Fruit fly (Drosophila melanogaster) whole organism, embryonic: ENCODE measurements around the gene IFT43.

Experiments used
- Ada2b ChIP-seq: fragments of 200-800 bp; sonication (Bioruptor generic); IDR thresholded peaks from 2 replicates; pipeline ENCODE4 v1.3.6; 2022; ENCODE audit warnings: missing biosample characterization, missing genetic modification characterization
- BtbVII ChIP-seq: fragments of 200-800 bp; sonication (Bioruptor generic); optimal IDR thresholded peaks from 3 replicates; lab custom pipeline; 2017; ENCODE audit warnings: missing biosample characterization, mild to moderate bottlenecking, missing genetic modification characterization
- CG10979 ChIP-seq: fragments of 200-800 bp; sonication (Bioruptor generic); optimal IDR thresholded peaks from 2 replicates; lab custom pipeline; 2018; ENCODE audit warnings: missing biosample characterization, mild to moderate bottlenecking, missing genetic modification characterization, moderate library complexity
- CG11695 ChIP-seq: fragments of 200-800 bp; sonication (Bioruptor generic); IDR thresholded peaks from 3 replicates; pipeline ENCODE4 v1.3.6; 2022; ENCODE audit warnings: missing biosample characterization, missing genetic modification characterization
- CG13775 ChIP-seq: fragments of 200-800 bp; sonication (Bioruptor generic); optimal IDR thresholded peaks from 3 replicates; lab custom pipeline; 2017; ENCODE audit warnings: missing biosample characterization, mild to moderate bottlenecking, missing genetic modification characterization
- CG14014 ChIP-seq: fragments of 200-800 bp; sonication (Bioruptor generic); IDR thresholded peaks from 2 replicates; pipeline ENCODE4 v1.3.6; 2022; ENCODE audit warnings: missing biosample characterization, missing genetic modification characterization
- CG14667 ChIP-seq: fragments of 200-800 bp; sonication (Bioruptor generic); IDR thresholded peaks from 2 replicates; pipeline ENCODE4 v1.3.6; 2022; ENCODE audit warnings: missing biosample characterization, missing genetic modification characterization
- CG17912 ChIP-seq: fragments of 200-800 bp; sonication (Bioruptor generic); optimal IDR thresholded peaks from 2 replicates; lab custom pipeline; 2018; ENCODE audit warnings: missing biosample characterization, mild to moderate bottlenecking, missing genetic modification characterization
- CG31388 ChIP-seq: fragments of 200-800 bp; sonication (Bioruptor generic); optimal IDR thresholded peaks from 2 replicates; lab custom pipeline; 2016; ENCODE audit warnings: missing biosample characterization, missing genetic modification characterization
- CG34422 ChIP-seq: fragments of 200-800 bp; sonication (Bioruptor generic); IDR thresholded peaks from 3 replicates; pipeline ENCODE4 v1.3.6; 2022; ENCODE audit warnings: missing biosample characterization, missing genetic modification characterization
- CG4617 ChIP-seq: fragments of 200-800 bp; sonication (Bioruptor generic); optimal IDR thresholded peaks from 3 replicates; lab custom pipeline; 2016; ENCODE audit warnings: missing biosample characterization, missing genetic modification characterization, borderline replicate concordance
- CG5180 ChIP-seq: fragments of 200-800 bp; sonication (Bioruptor generic); optimal IDR thresholded peaks from 3 replicates; lab custom pipeline; 2017; ENCODE audit warnings: missing biosample characterization, missing genetic modification characterization, mild to moderate bottlenecking, moderate library complexity, missing genetic modification reagents
- CG7357 ChIP-seq: fragments of 200-800 bp; sonication (Bioruptor generic); IDR thresholded peaks from 3 replicates; pipeline ENCODE4 v1.3.6; 2022; ENCODE audit warnings: missing biosample characterization, missing genetic modification characterization
- CG7556 ChIP-seq: fragments of 200-800 bp; sonication (Bioruptor generic); optimal IDR thresholded peaks from 2 replicates; lab custom pipeline; 2017; ENCODE audit warnings: missing biosample characterization, mild to moderate bottlenecking, missing genetic modification characterization
- CG8388 ChIP-seq: fragments of 200-800 bp; sonication (Bioruptor generic); optimal IDR thresholded peaks from 2 replicates; lab custom pipeline; 2019; ENCODE audit warnings: missing biosample characterization, mild to moderate bottlenecking, missing genetic modification characterization, moderate library complexity
- CG9437 ChIP-seq: fragments of 200-800 bp; sonication (Bioruptor generic); optimal IDR thresholded peaks from 2 replicates; lab custom pipeline; 2018; ENCODE audit warnings: missing biosample characterization, mild to moderate bottlenecking, missing genetic modification characterization
- CG9727 ChIP-seq: fragments of 200-800 bp; sonication (Bioruptor generic); optimal IDR thresholded peaks from 3 replicates; lab custom pipeline; 2017; ENCODE audit warnings: missing biosample characterization, mild to moderate bottlenecking, missing genetic modification characterization
- D19B ChIP-seq: fragments of 200-800 bp; sonication (Bioruptor generic); optimal IDR thresholded peaks from 2 replicates; lab custom pipeline; 2017; ENCODE audit warnings: missing biosample characterization, mild to moderate bottlenecking, missing genetic modification characterization
- Dref ChIP-seq: fragments of 200-800 bp; sonication (Bioruptor generic); IDR thresholded peaks from 2 replicates; pipeline ENCODE4 v1.3.6; 2022; ENCODE audit warnings: missing biosample characterization, missing genetic modification characterization
- GATAe ChIP-seq: fragments of 200-800 bp; sonication (Bioruptor generic); conservative IDR thresholded peaks from 2 replicates; pipeline ENCODE4 v1.3.6; 2022; ENCODE audit warnings: missing biosample characterization, missing genetic modification characterization
- H15 ChIP-seq: fragments of 200-800 bp; sonication (Bioruptor generic); IDR thresholded peaks from 3 replicates; pipeline ENCODE4 v1.3.6; 2022; ENCODE audit warnings: missing biosample characterization, missing genetic modification characterization
- HLH4C ChIP-seq: fragments of 200-800 bp; sonication (Bioruptor generic); IDR thresholded peaks from 3 replicates; pipeline ENCODE4 v1.3.6; 2022; ENCODE audit warnings: missing biosample characterization, missing genetic modification characterization; ENCODE audit not compliant: partially characterized antibody
- Hey ChIP-seq: fragments of 200-800 bp; sonication (Bioruptor generic); optimal IDR thresholded peaks from 3 replicates; lab custom pipeline; 2018; ENCODE audit warnings: missing biosample characterization, mild to moderate bottlenecking, missing genetic modification characterization
- Hmx ChIP-seq: fragments of 200-800 bp; sonication (Bioruptor generic); optimal IDR thresholded peaks from 2 replicates; lab custom pipeline; 2016; ENCODE audit warnings: missing biosample characterization, missing genetic modification characterization
- Meics ChIP-seq: fragments of 200-800 bp; sonication (Bioruptor generic); optimal IDR thresholded peaks from 2 replicates; lab custom pipeline; 2017; ENCODE audit warnings: missing biosample characterization, mild to moderate bottlenecking, missing genetic modification characterization
- NK7.1 ChIP-seq: fragments of 200-800 bp; sonication (Bioruptor generic); optimal IDR thresholded peaks from 3 replicates; lab custom pipeline; 2016; ENCODE audit warnings: missing biosample characterization, missing genetic modification characterization
- Optix ChIP-seq: fragments of 200-800 bp; sonication (Bioruptor generic); IDR thresholded peaks from 3 replicates; pipeline ENCODE4 v1.3.6; 2022; ENCODE audit warnings: missing biosample characterization, missing genetic modification characterization
- Sox102F ChIP-seq: fragments of 200-800 bp; sonication (Bioruptor generic); optimal IDR thresholded peaks from 2 replicates; lab custom pipeline; 2018; ENCODE audit warnings: missing biosample characterization, mild to moderate bottlenecking, missing genetic modification characterization, moderate library complexity
- Tbp ChIP-seq: fragments of >200 bp; optimal IDR thresholded peaks from 2 replicates; lab custom pipeline; 2018; ENCODE audit warnings: missing biosample characterization, missing genetic modification characterization
- Trl ChIP-seq, 3 experiments: fragments of >200 bp in 2 of 3; fragments of 200-800 bp in 1 of 3; sonication (Bioruptor generic) in 1 of 3; optimal IDR thresholded peaks; 2 replicates in 1 of 3; 3 replicates in 2 of 3; lab custom pipeline; 2016 to 2017; ENCODE audit warnings: missing biosample characterization in 1 of 3, missing genetic modification characterization in 1 of 3
- Xrp1 ChIP-seq: fragments of 200-800 bp; sonication (Bioruptor generic); IDR thresholded peaks from 2 replicates; pipeline ENCODE4 v1.3.6; 2022; ENCODE audit warnings: missing biosample characterization, missing genetic modification characterization
- ac ChIP-seq: fragments of 200-800 bp; sonication (Bioruptor generic); optimal IDR thresholded peaks from 3 replicates; lab custom pipeline; 2017; ENCODE audit warnings: missing biosample characterization, mild to moderate bottlenecking, missing genetic modification characterization
- cad ChIP-seq: fragments of >200 bp; optimal IDR thresholded peaks from 2 replicates; lab custom pipeline; 2017; ENCODE audit warnings: missing biosample characterization, missing genetic modification characterization
- corto ChIP-seq: fragments of 200-800 bp; sonication (Bioruptor generic); optimal IDR thresholded peaks from 2 replicates; lab custom pipeline; 2016; ENCODE audit warnings: missing biosample characterization, mild to moderate bottlenecking, missing genetic modification characterization, moderate library complexity
- dm ChIP-seq: fragments of 200-800 bp; sonication (Bioruptor generic); optimal IDR thresholded peaks from 3 replicates; lab custom pipeline; 2016; ENCODE audit warnings: missing biosample characterization, missing genetic modification characterization
- fd3F ChIP-seq: fragments of 200-800 bp; sonication (Bioruptor generic); optimal IDR thresholded peaks from 2 replicates; lab custom pipeline; 2018; ENCODE audit warnings: missing biosample characterization, mild to moderate bottlenecking, missing genetic modification characterization, moderate library complexity
- grau ChIP-seq: fragments of 200-800 bp; optimal IDR thresholded peaks from 3 replicates; lab custom pipeline; 2019; ENCODE audit warnings: missing biosample characterization, mild to moderate bottlenecking, missing genetic modification characterization, moderate library complexity
- gt ChIP-seq: fragments of 200-800 bp; sonication (Bioruptor generic); IDR thresholded peaks from 2 replicates; pipeline ENCODE4 v1.3.6; 2022; ENCODE audit warnings: missing biosample characterization, missing genetic modification characterization
- jumu ChIP-seq: fragments of 200-800 bp; sonication (Bioruptor generic); optimal IDR thresholded peaks from 3 replicates; lab custom pipeline; 2016; ENCODE audit warnings: missing biosample characterization, missing genetic modification characterization
- lola ChIP-seq, 3 experiments: fragments of >200 bp in 2 of 3; fragments of 200-800 bp in 1 of 3; sonication (Bioruptor generic) in 1 of 3; optimal IDR thresholded peaks; 2 replicates each; lab custom pipeline; 2017 to 2019; ENCODE audit warnings: missing biosample characterization in 3 of 3, missing genetic modification characterization in 3 of 3, mild to moderate bottlenecking in 1 of 3, moderate library complexity in 1 of 3
- lov ChIP-seq, 2 experiments: fragments of 200-800 bp in 1 of 2; fragments of >200 bp in 1 of 2; sonication (Bioruptor generic) in 1 of 2; IDR thresholded peaks in 1 of 2; optimal IDR thresholded peaks in 1 of 2; 2 replicates in 1 of 2; 3 replicates in 1 of 2; pipeline versions ENCODE4 v1.3.6 to Lab custom; 2017 to 2022; ENCODE audit warnings: missing biosample characterization in 1 of 2, missing genetic modification characterization in 1 of 2
- maf-S ChIP-seq: fragments of 200-800 bp; sonication (Bioruptor generic); optimal IDR thresholded peaks from 2 replicates; lab custom pipeline; 2016; ENCODE audit warnings: missing biosample characterization, missing genetic modification characterization
- nom ChIP-seq: fragments of 200-800 bp; sonication (Bioruptor generic); optimal IDR thresholded peaks from 2 replicates; lab custom pipeline; 2017; ENCODE audit warnings: missing biosample characterization, missing genetic modification characterization, mild to moderate bottlenecking, moderate library complexity, missing genetic modification reagents
- odd ChIP-seq: fragments of 200-800 bp; sonication (Bioruptor generic); optimal IDR thresholded peaks from 2 replicates; lab custom pipeline; 2017; ENCODE audit warnings: missing biosample characterization, mild to moderate bottlenecking, missing genetic modification characterization
- org-1 ChIP-seq: fragments of 200-800 bp; sonication (Bioruptor generic); optimal IDR thresholded peaks from 2 replicates; lab custom pipeline; 2017; ENCODE audit warnings: missing biosample characterization, missing genetic modification characterization
- phol ChIP-seq: fragments of 200-800 bp; sonication (Bioruptor generic); optimal IDR thresholded peaks from 3 replicates; lab custom pipeline; 2018; ENCODE audit warnings: missing biosample characterization, mild to moderate bottlenecking, missing genetic modification characterization, moderate library complexity
- repo ChIP-seq: fragments of 200-800 bp; sonication (Bioruptor generic); optimal IDR thresholded peaks from 2 replicates; lab custom pipeline; 2016; ENCODE audit warnings: missing biosample characterization, missing genetic modification characterization
- slp2 ChIP-seq: fragments of 200-800 bp; sonication (Bioruptor generic); optimal IDR thresholded peaks from 2 replicates; lab custom pipeline; 2016; ENCODE audit warnings: missing biosample characterization, missing genetic modification characterization
- zen ChIP-seq: fragments of 200-800 bp; sonication (Bioruptor generic); optimal IDR thresholded peaks from 3 replicates; lab custom pipeline; 2018; ENCODE audit warnings: missing biosample characterization, mild to moderate bottlenecking, missing genetic modification characterization, moderate library complexity

Gene IFT43

dm6 chr2L:12704418-12704920 lies 9.7 kb upstream of the IFT43 start, which contains the start of the genes CG5776 and spict (continued):
- TF ChIP-seq CG13775 (GFP tag; lab: Kevin White, UChicago) (peak; percentile 89), Tbp (no peak), ac (GFP tag; lab: Kevin White, UChicago) (no peak), Hmx (GFP tag; lab: Kevin White, UChicago) (no peak), Dref (GFP tag; lab: Robert Waterston, UW) (peak; percentile 36; the same call in 1 of the 2 replicates), gt (GFP tag; lab: Robert Waterston, UW) (0 out of 2 replicates have a peak, but pooled peaks have one; percentile 35), jumu (GFP tag; lab: Kevin White, UChicago) (no peak), CG7357 (GFP tag; lab: Robert Waterston, UW) (peak; percentile 45; the same call in 1 of the 3 replicates), CG5180 (GFP tag; lab: Kevin White, UChicago) (no peak), CG10979 (peak; percentile 51), slp2 (GFP tag; lab: Kevin White, UChicago) (peak; percentile 18), CG34422 (GFP tag; lab: Robert Waterston, UW) (peak; percentile 91), CG14014 (GFP tag; lab: Robert Waterston, UW) (peak; percentile 76), NK7.1 (GFP tag; lab: Kevin White, UChicago) (no peak), D19B (peak; percentile 3), Trl (optimal IDR thresholded peaks at IDR 0.05; lab: Kevin White, UChicago) (no peak), Trl (GFP tag; optimal IDR thresholded peaks at IDR 0.05; lab: Kevin White, UChicago) (no peak), odd (GFP tag; lab: Kevin White, UChicago) (peak; percentile 33), CG31388 (GFP tag; lab: Kevin White, UChicago) (no peak), zen (peak; percentile 65), fd3F (GFP tag; lab: Kevin White, UChicago) (peak; percentile 67), Sox102F (GFP tag; lab: Kevin White, UChicago) (peak; percentile 80), maf-S (GFP tag; lab: Kevin White, UChicago) (peak; percentile 22), Xrp1 (GFP tag; lab: Robert Waterston, UW) (peak; percentile 89), Hey (tag; lab: Kevin White, UChicago) (no peak), H15 (peak; percentile 57; the same call in 1 of the 3 replicates), Meics (GFP tag; lab: Kevin White, UChicago) (peak; percentile 72), corto (no peak), lov (optimal IDR thresholded peaks at IDR 0.05; lab: Kevin White, UChicago) (no peak), lov (GFP tag; IDR thresholded peaks at IDR 0.05; lab: Robert Waterston, UW) (no peak), CG7556 (GFP tag; lab: Kevin White, UChicago) (peak; percentile 74), Ada2b (GFP tag; lab: Robert Waterston, UW) (peak; percentile 81), lola (GFP tag; optimal IDR thresholded peaks at IDR 0.05; lab: Kevin White, UChicago) (peak in 1 of 3 experiments; percentile 76), grau (tag; lab: Kevin White, UChicago) (peak; percentile 86), org-1 (GFP tag; lab: Kevin White, UChicago) (peak; percentile 47), nom (peak; percentile 48), CG11695 (peak; percentile 60; the same call in 2 of the 3 replicates), phol (tag; lab: Kevin White, UChicago) (peak; percentile 82), CG9727 (GFP tag; lab: Kevin White, UChicago) (peak; percentile 72), GATAe (GFP tag; lab: Robert Waterston, UW) (peak; percentile 54; the same call in 1 of the 2 replicates), HLH4C (GFP tag; lab: Robert Waterston, UW) (no peak), CG9437 (GFP tag; lab: Kevin White, UChicago) (peak; percentile 55), CG8388 (GFP tag; lab: Kevin White, UChicago) (peak; percentile 69), dm (GFP tag; lab: Kevin White, UChicago) (peak; percentile 47), cad (GFP tag; lab: Kevin White, UChicago) (no peak), BtbVII (GFP tag; lab: Kevin White, UChicago) (peak; percentile 1), repo (GFP tag; lab: Kevin White, UChicago) (no peak), Optix (GFP tag; lab: Robert Waterston, UW) (peak; percentile 64; the same call in 1 of the 3 replicates), CG17912 (GFP tag; lab: Kevin White, UChicago) (no peak), CG14667 (GFP tag; lab: Robert Waterston, UW) (peak; percentile 78), CG4617 (peak; percentile 52)
